Fruit fly (Drosophila melanogaster) whole organism, prepupa: ENCODE measurements around the gene CG10064.

ENCODE experiments used
- Blimp-1 ChIP-seq: fragments of 200-800 bp; sonication (Bioruptor generic); optimal IDR thresholded peaks from 3 replicates; lab custom pipeline; 2017; ENCODE audit warnings: missing biosample characterization, missing genetic modification characterization, mild to moderate bottlenecking, moderate library complexity, missing genetic modification reagents
- CG10631 ChIP-seq: fragments of 200-800 bp; sonication (Bioruptor generic); optimal IDR thresholded peaks from 2 replicates; lab custom pipeline; 2016; ENCODE audit warnings: missing biosample characterization, missing genetic modification characterization
- CG10669 ChIP-seq: fragments of 200-800 bp; sonication (Bioruptor generic); optimal IDR thresholded peaks from 3 replicates; lab custom pipeline; 2018; ENCODE audit warnings: missing biosample characterization, mild to moderate bottlenecking, missing genetic modification characterization, moderate library complexity
- CG11294 ChIP-seq: fragments of 200-800 bp; sonication (Bioruptor generic); IDR thresholded peaks from 2 replicates; pipeline ENCODE4 v1.3.6; 2022; ENCODE audit warnings: missing biosample characterization, missing genetic modification characterization
- CG11762 ChIP-seq: fragments of 200-800 bp; sonication (Bioruptor generic); optimal IDR thresholded peaks from 3 replicates; lab custom pipeline; 2016; ENCODE audit warnings: missing biosample characterization, missing genetic modification characterization; ENCODE audit not compliant: insufficient read depth
- CG15336 ChIP-seq: fragments of 200-800 bp; sonication (Bioruptor generic); IDR thresholded peaks from 2 replicates; pipeline ENCODE4 v1.3.6; 2022; ENCODE audit warnings: missing biosample characterization, missing genetic modification characterization
- CG16779 ChIP-seq: fragments of 200-800 bp; sonication (Bioruptor generic); optimal IDR thresholded peaks from 3 replicates; lab custom pipeline; 2017; ENCODE audit warnings: missing biosample characterization, mild to moderate bottlenecking, missing genetic modification characterization
- CG3032 ChIP-seq: fragments of 200-800 bp; optimal IDR thresholded peaks from 2 replicates; lab custom pipeline; 2019; ENCODE audit warnings: missing biosample characterization, mild to moderate bottlenecking, missing genetic modification characterization, moderate library complexity
- CG32006 ChIP-seq: fragments of 200-800 bp; sonication (Bioruptor generic); optimal IDR thresholded peaks from 3 replicates; lab custom pipeline; 2017; ENCODE audit warnings: missing biosample characterization, mild to moderate bottlenecking, missing genetic modification characterization
- CG3919 ChIP-seq: fragments of 200-800 bp; sonication (Bioruptor generic); optimal IDR thresholded peaks from 3 replicates; lab custom pipeline; 2016; ENCODE audit warnings: missing biosample characterization, missing genetic modification characterization
- CG6163 ChIP-seq: fragments of 200-800 bp; sonication (Bioruptor generic); IDR thresholded peaks from 3 replicates; pipeline ENCODE4 v1.3.6; 2022; ENCODE audit warnings: missing biosample characterization, missing genetic modification characterization
- CG6276 ChIP-seq: fragments of 200-800 bp; sonication (Bioruptor generic); optimal IDR thresholded peaks from 2 replicates; lab custom pipeline; 2017; ENCODE audit warnings: missing biosample characterization, mild to moderate bottlenecking, missing genetic modification characterization
- CG6792 ChIP-seq: fragments of 200-800 bp; sonication (Bioruptor generic); optimal IDR thresholded peaks from 3 replicates; lab custom pipeline; 2016; ENCODE audit warnings: missing biosample characterization, missing genetic modification characterization
- CG6854 ChIP-seq: fragments of 200-800 bp; sonication (Bioruptor generic); optimal IDR thresholded peaks from 2 replicates; lab custom pipeline; 2017; ENCODE audit warnings: missing biosample characterization, mild to moderate bottlenecking, missing genetic modification characterization
- CG8119 ChIP-seq: fragments of 200-800 bp; sonication (Bioruptor generic); IDR thresholded peaks from 3 replicates; pipeline ENCODE4 v1.3.6; 2022; ENCODE audit warnings: missing biosample characterization, missing genetic modification characterization
- CG8319 ChIP-seq: fragments of 200-800 bp; sonication (Bioruptor generic); optimal IDR thresholded peaks from 3 replicates; lab custom pipeline; 2016; ENCODE audit warnings: missing biosample characterization, missing genetic modification characterization
- Eip75B ChIP-seq: fragments of 200-800 bp; sonication (Bioruptor generic); optimal IDR thresholded peaks from 3 replicates; lab custom pipeline; 2016; ENCODE audit warnings: missing biosample characterization, missing genetic modification characterization
- Eip78C ChIP-seq: fragments of 200-800 bp; sonication (Bioruptor generic); peaks from one replicate; lab custom pipeline; 2016; ENCODE audit warnings: missing biosample characterization, missing genetic modification characterization
- Ets21C ChIP-seq: fragments of 200-800 bp; sonication (Bioruptor generic); optimal IDR thresholded peaks from 3 replicates; lab custom pipeline; 2016; ENCODE audit warnings: missing biosample characterization, missing genetic modification characterization
- Hr38 ChIP-seq: sonication (Bioruptor generic); optimal IDR thresholded peaks from 2 replicates; lab custom pipeline; 2016; ENCODE audit warnings: missing biosample characterization, missing genetic modification characterization
- Hr39 ChIP-seq: fragments of 200-800 bp; sonication (Bioruptor generic); optimal IDR thresholded peaks from 2 replicates; lab custom pipeline; 2016; ENCODE audit warnings: missing biosample characterization, missing genetic modification characterization
- Hr4 ChIP-seq: fragments of 200-800 bp; sonication (Bioruptor generic); optimal IDR thresholded peaks from 3 replicates; lab custom pipeline; 2016; ENCODE audit warnings: missing biosample characterization, missing genetic modification characterization
- Lpt ChIP-seq: fragments of 200-800 bp; sonication (Bioruptor generic); optimal IDR thresholded peaks from 3 replicates; lab custom pipeline; 2016; ENCODE audit warnings: missing biosample characterization, missing genetic modification characterization
- OdsH ChIP-seq: fragments of 200-800 bp; sonication (Bioruptor generic); optimal IDR thresholded peaks from 3 replicates; lab custom pipeline; 2016; ENCODE audit warnings: missing biosample characterization, missing genetic modification characterization
- Sox102F ChIP-seq: fragments of 200-800 bp; sonication (Bioruptor generic); optimal IDR thresholded peaks from 2 replicates; lab custom pipeline; 2016; ENCODE audit warnings: missing biosample characterization, mild to moderate bottlenecking, missing genetic modification characterization
- Sox15 ChIP-seq: fragments of 200-800 bp; sonication (Bioruptor generic); optimal IDR thresholded peaks from 3 replicates; lab custom pipeline; 2016; ENCODE audit warnings: missing biosample characterization, missing genetic modification characterization
- achi ChIP-seq: fragments of 200-800 bp; sonication (Bioruptor generic); optimal IDR thresholded peaks from 3 replicates; lab custom pipeline; 2016; ENCODE audit warnings: missing biosample characterization, missing genetic modification characterization
- dac ChIP-seq: fragments of 200-800 bp; sonication (Bioruptor generic); optimal IDR thresholded peaks from 2 replicates; lab custom pipeline; 2017; ENCODE audit warnings: missing biosample characterization, mild to moderate bottlenecking, missing genetic modification characterization
- dsx ChIP-seq: fragments of 200-800 bp; optimal IDR thresholded peaks from 3 replicates; lab custom pipeline; 2019; ENCODE audit warnings: missing biosample characterization, mild to moderate bottlenecking, missing genetic modification characterization, moderate library complexity; ENCODE audit not compliant: poor library complexity, severe bottlenecking
- eg ChIP-seq: fragments of 200-800 bp; sonication (Bioruptor generic); IDR thresholded peaks from 3 replicates; pipeline ENCODE4 v1.3.6; 2022; ENCODE audit warnings: missing biosample characterization, missing genetic modification characterization
- esn ChIP-seq: fragments of 200-800 bp; sonication (Bioruptor generic); optimal IDR thresholded peaks from 2 replicates; lab custom pipeline; 2016; ENCODE audit warnings: missing biosample characterization, mild to moderate bottlenecking, missing genetic modification characterization, moderate library complexity
- fd59A ChIP-seq: fragments of 200-800 bp; sonication (Bioruptor generic); optimal IDR thresholded peaks from 2 replicates; lab custom pipeline; 2017; ENCODE audit warnings: missing biosample characterization, mild to moderate bottlenecking, missing genetic modification characterization, missing genetic modification reagents
- fkh ChIP-seq: fragments of 200-800 bp; sonication (Bioruptor generic); optimal IDR thresholded peaks from 3 replicates; lab custom pipeline; 2017; ENCODE audit warnings: missing biosample characterization, mild to moderate bottlenecking, missing genetic modification characterization, moderate library complexity
- net ChIP-seq: fragments of 200-800 bp; sonication (Bioruptor generic); optimal IDR thresholded peaks from 3 replicates; lab custom pipeline; 2016; ENCODE audit warnings: missing biosample characterization, missing genetic modification characterization
- pdm3 ChIP-seq: fragments of 200-800 bp; sonication (Bioruptor generic); optimal IDR thresholded peaks from 3 replicates; lab custom pipeline; 2016; ENCODE audit warnings: missing biosample characterization, missing genetic modification characterization
- salr ChIP-seq, 2 experiments: fragments of 200-800 bp; sonication (Bioruptor generic); optimal IDR thresholded peaks; 3 replicates each; lab custom pipeline; 2016 to 2018; ENCODE audit warnings: missing biosample characterization in 2 of 2, missing genetic modification characterization in 2 of 2, mild to moderate bottlenecking in 1 of 2
- spab ChIP-seq: fragments of 200-800 bp; sonication (Bioruptor generic); optimal IDR thresholded peaks from 2 replicates; lab custom pipeline; 2017; ENCODE audit warnings: missing biosample characterization, mild to moderate bottlenecking, missing genetic modification characterization, missing genetic modification reagents

CG10064 gene

dm6 chr3L:6955254-6956229, 12.2 kb downstream of the CG10064 start, which contains the start of the genes CG10077 and CG9948 (continued):
- TF ChIP-seq achi (GFP tag; lab: Kevin White, UChicago) = peak; percentile 90
- TF ChIP-seq Sox15 (GFP tag; lab: Kevin White, UChicago) = peak; percentile 79
- peak; percentile 92 for TF ChIP-seq Hr4 (GFP tag; lab: Kevin White, UChicago)
- TF ChIP-seq CG15336 (GFP tag; lab: Robert Waterston, UW) = peak; percentile 95
- TF ChIP-seq dsx (GFP tag; lab: Kevin White, UChicago) = peak; percentile 85
- TF ChIP-seq CG8119 (GFP tag; lab: Robert Waterston, UW) = peak; percentile 94
- TF ChIP-seq esn (GFP tag; lab: Kevin White, UChicago) = peak; percentile 93
- peak; percentile 91 for TF ChIP-seq CG6163 (GFP tag; lab: Robert Waterston, UW)
- peak; percentile 75 for TF ChIP-seq CG6854
- peak; percentile 75 for TF ChIP-seq CG8319 (GFP tag; lab: Kevin White, UChicago)
- TF ChIP-seq, all 60 proteins: peak for 53

dm6 chr3L:6947188-6947971, 20.3 kb downstream of the CG10064 start:
- TF ChIP-seq CG15336 (GFP tag; lab: Robert Waterston, UW) = no peak
- no peak for TF ChIP-seq Ets21C (GFP tag; lab: Kevin White, UChicago)
- TF ChIP-seq CG10669 = no peak
- no peak for TF ChIP-seq CG11294 (GFP tag; lab: Robert Waterston, UW)
- TF ChIP-seq Hr39 = no peak
- TF ChIP-seq fkh (GFP tag; lab: Kevin White, UChicago) = no peak
- no peak for TF ChIP-seq OdsH (GFP tag; lab: Kevin White, UChicago)

dm6 chr3L:6945357-6945756, 22.3 kb downstream of the CG10064 start:
- TF ChIP-seq CG3032 (tag; lab: Kevin White, UChicago) (no peak), fd59A (GFP tag; lab: Kevin White, UChicago) (no peak), Blimp-1 (GFP tag; lab: Kevin White, UChicago) (no peak), spab (GFP tag; lab: Kevin White, UChicago) (no peak), Sox102F (GFP tag; lab: Kevin White, UChicago) (no peak), Lpt (GFP tag; lab: Kevin White, UChicago) (no peak), pdm3 (GFP tag; lab: Kevin White, UChicago) (no peak), achi (GFP tag; lab: Kevin White, UChicago) (no peak), CG32006 (GFP tag; lab: Kevin White, UChicago) (no peak), CG3919 (GFP tag; lab: Kevin White, UChicago) (no peak), CG10669 (no peak)

- no peak for TF ChIP-seq CG10631 (GFP tag; lab: Kevin White, UChicago)
Observed at dm6 chr3L:6943948-6944319, 23.8 kb downstream of the CG10064 start.

- peak; percentile 61 for TF ChIP-seq CG15336 (GFP tag; lab: Robert Waterston, UW)
- no peak for TF ChIP-seq CG16779 (tag; lab: Kevin White, UChicago)
- TF ChIP-seq CG6792 (GFP tag; lab: Kevin White, UChicago) = no peak
- TF ChIP-seq CG6163 (GFP tag; lab: Robert Waterston, UW) = no peak
- TF ChIP-seq pdm3 (GFP tag; lab: Kevin White, UChicago) = no peak
- no peak for TF ChIP-seq fkh (GFP tag; lab: Kevin White, UChicago)
- TF ChIP-seq CG6276 (GFP tag; lab: Kevin White, UChicago) = peak; percentile 55
- TF ChIP-seq CG11762 (GFP tag; lab: Kevin White, UChicago) = no peak
- no peak for TF ChIP-seq net
- no peak for TF ChIP-seq Hr38 (GFP tag; lab: Kevin White, UChicago)
- TF ChIP-seq dac (GFP tag; lab: Kevin White, UChicago) = no peak
- peak; percentile 14 for TF ChIP-seq Eip78C (GFP tag; lab: Kevin White, UChicago)
- no peak for TF ChIP-seq OdsH (GFP tag; lab: Kevin White, UChicago)
- peak in 1 of 2 experiments; percentile 11 for TF ChIP-seq salr (GFP tag; optimal IDR thresholded peaks at IDR 0.05; lab: Kevin White, UChicago)
- peak; percentile 20; the same call in 1 of the 3 replicates for TF ChIP-seq CG8119 (GFP tag; lab: Robert Waterston, UW)
- TF ChIP-seq eg (GFP tag; lab: Robert Waterston, UW) = peak; percentile 35; the same call in 2 of the 3 replicates
- no peak for TF ChIP-seq achi (GFP tag; lab: Kevin White, UChicago)
- TF ChIP-seq Eip75B (GFP tag; lab: Kevin White, UChicago) = no peak
Observed at dm6 chr3L:6943204-6943947, 24.3 kb downstream of the CG10064 start.
